Worm (Caenorhabditis elegans) whole organism, dauer: ENCODE measurements around the gene Y55F3BR.10.

ENCODE experiments used
- unc-62 ChIP-seq: sonication (generic microtip); optimal IDR thresholded peaks from 2 replicates; lab custom pipeline; 2017; ENCODE audit warnings: missing biosample characterization, missing genetic modification reagents, missing genetic modification characterization

Y55F3BR.10 gene

DNA sequence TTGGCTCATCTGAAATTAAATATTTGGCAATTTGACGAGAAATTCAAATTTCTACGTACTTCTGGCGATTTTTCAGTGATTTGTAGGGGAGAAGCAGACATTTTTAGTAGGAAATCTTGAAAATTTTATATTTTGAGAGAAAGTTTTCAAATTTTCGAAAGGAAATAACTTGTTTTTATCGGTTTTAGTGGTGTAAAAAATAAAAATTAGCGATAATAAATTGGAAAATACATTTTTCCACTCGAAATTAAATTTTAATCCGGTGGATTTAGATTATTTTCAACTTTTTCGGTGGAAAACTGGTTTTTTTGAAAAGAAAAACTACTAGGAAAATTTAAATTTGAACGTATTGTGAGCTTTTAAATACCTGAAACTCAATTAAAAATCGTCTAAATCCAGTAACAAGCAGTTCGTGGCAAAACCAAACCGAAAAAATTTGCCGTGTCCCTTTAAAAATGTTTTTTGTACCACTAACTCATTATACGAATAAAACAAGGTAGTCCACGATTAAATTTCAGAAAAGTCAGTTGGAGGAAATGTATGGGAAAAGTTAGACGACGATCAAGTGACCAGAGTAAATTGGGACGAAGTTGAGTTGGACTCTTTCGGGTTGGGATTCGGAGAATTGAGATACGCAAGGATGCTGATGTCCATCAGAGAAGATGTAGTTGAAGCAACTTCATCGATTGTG is at the start of gene Y55F3BR.10, which contains the start of gene madf-1:
TSS of gene Y55F3BR.10 (plus strand) at position 641 of the 691 bp plus-strand sequence.
TSS of gene madf-1 (minus strand) at position 101 of the 691 bp plus-strand sequence.
- no peak for TF ChIP-seq unc-62 (GFP tag; lab: Kevin White, UChicago)

DNA sequence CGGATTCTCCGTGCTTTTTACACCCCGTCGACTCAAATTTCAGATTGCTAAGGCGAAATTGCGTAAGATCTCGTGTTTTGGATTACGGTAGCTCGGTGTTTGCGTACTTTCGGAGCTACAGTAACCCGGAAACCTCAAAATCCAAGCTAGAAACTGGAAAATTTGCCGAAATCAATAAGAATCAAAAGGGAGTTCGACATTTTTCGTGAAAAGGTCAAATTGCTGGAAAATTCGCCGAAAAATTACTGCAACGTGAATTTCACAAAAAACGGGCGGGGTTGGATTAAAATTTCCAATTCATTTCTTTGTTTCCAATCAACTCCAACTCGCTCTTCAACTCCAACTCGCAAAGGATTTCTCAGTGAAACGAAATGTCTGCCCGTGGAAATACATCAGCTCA is 44.5 kb upstream of the Y55F3BR.10 start, which contains the start of gene F56B3.6:
TSS of gene F56B3.6 (plus strand) at position 301 of the 400 bp plus-strand sequence.
- TF ChIP-seq unc-62 (GFP tag; lab: Kevin White, UChicago) = no peak

DNA sequence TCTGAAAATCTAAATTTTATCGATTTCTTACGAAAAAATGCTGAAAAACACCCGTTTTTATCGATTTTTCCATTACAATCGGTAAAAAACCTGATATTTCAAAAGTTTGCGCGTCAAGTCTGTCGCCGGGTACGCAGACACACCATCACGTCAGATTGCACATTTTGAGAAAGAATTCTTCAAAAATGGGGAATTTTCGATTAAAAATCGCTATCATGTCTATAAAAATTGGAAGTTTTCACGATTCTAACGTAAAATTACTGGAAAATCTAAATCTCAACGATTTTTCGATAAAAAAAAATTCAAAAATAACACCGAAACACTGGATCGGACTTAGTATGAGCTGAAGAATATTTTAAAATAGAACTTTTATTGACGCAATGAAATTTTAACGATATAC is 38.0 kb upstream of the Y55F3BR.10 start, which contains the start of gene F56B3.4:
TSS of gene F56B3.4 (minus strand) at position 1 of the 400 bp plus-strand sequence.
- TF ChIP-seq unc-62 (GFP tag; lab: Kevin White, UChicago) = no peak

DNA sequence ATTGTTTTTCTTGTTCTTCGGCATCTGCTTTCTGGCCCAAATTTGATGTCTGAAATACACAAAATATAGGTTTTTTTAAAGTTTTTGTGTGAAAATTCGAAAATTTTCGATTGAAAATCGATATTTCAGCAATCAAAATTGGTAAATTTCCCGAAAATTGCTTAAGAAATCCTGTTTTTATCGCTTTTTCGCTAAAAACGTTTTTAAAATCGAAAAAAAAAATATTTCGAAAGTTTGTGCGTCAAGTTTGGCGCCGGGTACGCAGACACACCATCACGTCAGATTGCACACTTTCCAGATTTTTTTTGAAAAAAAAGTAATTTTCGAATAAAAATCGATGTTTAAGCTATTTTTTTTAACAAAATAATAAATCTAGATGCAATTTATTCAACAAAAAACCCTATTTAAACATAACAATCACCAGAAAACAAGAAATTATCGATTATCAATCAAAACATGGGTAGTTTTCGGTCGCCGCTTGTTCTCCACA is 36.8 kb upstream of the Y55F3BR.10 start, which contains the start of gene skr-18:
TSS of gene skr-18 (minus strand) at position 51 of the 490 bp plus-strand sequence.
- no peak for TF ChIP-seq unc-62 (GFP tag; lab: Kevin White, UChicago)

DNA sequence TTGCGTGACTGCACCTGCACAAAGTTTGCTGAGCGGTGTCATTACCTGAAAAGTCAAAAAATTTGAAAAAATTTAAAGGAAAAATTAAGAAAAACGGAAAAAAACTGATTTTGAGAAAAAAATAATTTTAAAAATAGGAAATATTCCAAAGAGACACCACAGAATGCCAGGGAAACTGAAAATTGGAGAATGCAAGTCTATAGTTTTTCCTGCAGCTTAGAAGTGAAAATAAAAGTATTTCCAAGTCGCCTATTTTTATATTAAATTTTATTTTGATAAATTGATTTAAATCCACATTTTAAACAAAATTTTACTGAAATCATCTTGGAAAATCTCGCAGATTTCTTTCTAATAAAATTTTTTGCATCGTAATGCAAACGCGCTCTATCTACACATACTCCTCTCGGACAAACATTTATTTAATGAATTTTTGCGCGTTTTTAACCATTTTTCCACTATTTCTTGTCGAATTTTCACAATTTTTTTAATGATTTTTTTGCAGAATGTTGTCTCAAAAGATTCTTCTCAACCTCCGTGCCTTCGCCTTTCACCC is 35.6 kb upstream of the Y55F3BR.10 start, which contains the start of the genes F56B3.11 and ech-5:
TSS of gene F56B3.11 (minus strand) at position 51 of the 553 bp plus-strand sequence.
TSS of gene ech-5 (plus strand) at position 503 of the 553 bp plus-strand sequence.
- TF ChIP-seq unc-62 (GFP tag; lab: Kevin White, UChicago) = no peak

DNA sequence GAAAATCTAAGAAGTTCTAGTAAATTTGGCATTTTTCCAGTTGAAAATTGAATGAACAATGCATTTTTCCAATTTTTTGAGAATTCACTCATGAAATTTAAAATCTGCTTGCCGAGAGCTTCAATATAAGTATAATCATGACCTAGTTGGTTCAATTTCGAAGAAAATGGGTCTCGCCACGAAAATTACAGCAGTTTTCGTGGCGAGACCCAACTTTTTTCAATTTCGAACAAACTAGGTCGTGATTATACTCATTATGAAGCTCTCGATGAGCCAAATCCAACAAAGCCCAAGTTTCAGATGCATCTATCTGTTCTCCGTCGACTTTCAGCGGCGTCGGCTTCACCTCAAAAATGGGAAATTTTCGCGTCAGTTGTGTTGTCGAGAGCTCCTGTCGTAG is 31.7 kb upstream of the Y55F3BR.10 start, which contains the start of gene mrpl-46:
TSS of gene mrpl-46 (plus strand) at position 301 of the 400 bp plus-strand sequence.
- TF ChIP-seq unc-62 (GFP tag; lab: Kevin White, UChicago) = no peak

DNA sequence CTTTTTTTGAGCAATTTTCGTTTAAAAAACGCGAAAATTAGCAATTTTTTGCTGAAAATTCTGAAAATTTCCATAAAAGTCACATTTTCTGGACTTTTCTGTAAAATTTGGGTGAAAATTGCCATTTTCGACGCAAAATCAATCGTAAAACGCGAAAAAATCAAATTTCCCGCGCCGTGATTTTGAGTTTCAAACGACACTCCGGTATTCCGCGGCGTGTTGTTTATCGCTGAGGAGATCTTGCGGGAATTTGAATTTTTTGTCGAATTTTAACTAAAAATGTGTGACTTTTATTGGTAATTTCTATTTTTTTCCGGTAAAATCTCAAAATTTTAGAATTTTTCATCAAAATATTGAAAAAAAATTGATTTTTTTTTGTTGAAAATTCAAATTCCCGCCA is 31.1 kb upstream of the Y55F3BR.10 start:
- no peak for TF ChIP-seq unc-62 (GFP tag; lab: Kevin White, UChicago)

DNA sequence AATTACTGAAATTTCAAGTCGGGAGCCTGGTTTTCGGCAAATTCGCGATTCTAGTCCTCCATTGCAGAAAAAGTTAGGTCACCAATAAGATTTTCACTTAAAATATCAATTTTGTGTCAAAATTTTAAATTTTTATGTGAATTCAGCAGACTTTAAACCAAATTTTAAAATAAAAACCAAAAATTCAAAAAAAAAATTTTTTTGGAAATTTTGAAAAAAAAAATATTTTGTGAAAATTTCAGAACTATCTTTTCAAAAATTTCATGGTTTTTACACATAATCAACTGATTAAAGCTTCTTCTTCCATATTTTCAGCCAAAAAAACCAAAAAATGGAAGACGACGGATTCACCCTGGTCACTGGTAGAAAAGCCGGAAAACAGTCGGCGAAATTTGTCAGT is 27.4 kb upstream of the Y55F3BR.10 start, which contains the start of gene Y55F3BL.4:
TSS of gene Y55F3BL.4 (plus strand) at position 301 of the 400 bp plus-strand sequence.
- no peak for TF ChIP-seq unc-62 (GFP tag; lab: Kevin White, UChicago)

DNA sequence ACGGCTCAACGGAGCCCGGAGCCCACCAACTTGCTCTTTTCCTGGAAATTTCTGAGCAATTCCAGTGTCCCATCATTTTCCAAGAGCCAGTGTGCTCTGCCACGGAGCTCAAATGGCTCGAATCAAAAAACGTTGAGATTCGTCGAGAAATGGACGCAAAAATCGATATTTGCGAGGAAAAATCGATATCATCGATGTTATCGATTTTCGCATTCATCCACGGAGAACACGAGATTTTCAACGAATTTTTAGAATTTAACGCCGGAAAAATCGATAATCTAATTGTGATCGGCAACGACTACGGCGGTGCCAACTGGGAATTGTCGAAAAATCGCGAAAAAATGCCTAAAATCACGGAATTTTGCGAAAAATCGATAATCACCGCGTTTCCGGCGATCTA is 26.5 kb upstream of the Y55F3BR.10 start:
- no peak for TF ChIP-seq unc-62 (GFP tag; lab: Kevin White, UChicago)

DNA sequence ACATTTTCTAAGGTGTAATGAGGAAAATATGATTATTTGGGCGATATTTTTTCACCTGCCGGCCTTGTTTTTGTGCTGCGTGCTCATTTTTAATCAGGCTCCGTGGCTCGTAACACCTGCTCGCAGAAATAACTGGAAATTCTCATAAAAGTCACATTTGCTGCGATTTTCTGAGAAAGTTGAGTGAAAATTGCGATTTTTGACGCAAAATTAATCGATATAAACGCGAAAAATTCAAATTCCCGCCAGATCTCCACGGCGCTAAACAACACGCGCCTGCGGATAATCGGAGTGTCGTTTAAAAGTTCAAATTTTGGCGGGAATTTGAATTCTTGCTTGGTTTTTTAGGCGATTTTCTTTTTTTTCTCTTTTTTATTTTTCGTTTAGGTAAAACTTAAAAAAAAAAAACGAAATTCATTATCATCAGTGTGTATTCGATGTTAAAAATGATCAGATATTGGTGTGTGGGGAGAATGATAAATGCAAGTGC is 25.2 kb upstream of the Y55F3BR.10 start, which contains the start of gene Y55F3BL.6:
TSS of gene Y55F3BL.6 (minus strand) at position 51 of the 490 bp plus-strand sequence.
- TF ChIP-seq unc-62 (GFP tag; lab: Kevin White, UChicago) = no peak

DNA sequence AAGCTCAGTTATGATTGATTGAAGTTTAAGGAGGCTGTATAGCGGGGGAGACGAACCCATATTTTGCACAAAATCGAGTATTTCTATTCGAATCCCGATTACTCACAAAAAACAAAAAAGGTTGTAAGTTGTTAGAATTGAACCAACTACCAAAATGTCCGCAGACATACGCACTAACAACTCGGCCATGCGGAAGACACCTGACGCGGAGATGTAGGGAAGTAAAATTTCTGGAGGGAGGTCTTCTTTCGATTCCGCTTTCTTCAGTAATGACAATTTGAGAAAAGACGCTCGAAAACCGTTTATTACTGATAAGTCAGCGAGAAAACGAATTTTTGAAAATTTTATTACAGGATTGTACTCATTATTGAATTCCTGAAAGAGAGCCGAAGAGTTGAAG is 14.4 kb upstream of the Y55F3BR.10 start:
- TF ChIP-seq unc-62 (GFP tag; lab: Kevin White, UChicago) = no peak

DNA sequence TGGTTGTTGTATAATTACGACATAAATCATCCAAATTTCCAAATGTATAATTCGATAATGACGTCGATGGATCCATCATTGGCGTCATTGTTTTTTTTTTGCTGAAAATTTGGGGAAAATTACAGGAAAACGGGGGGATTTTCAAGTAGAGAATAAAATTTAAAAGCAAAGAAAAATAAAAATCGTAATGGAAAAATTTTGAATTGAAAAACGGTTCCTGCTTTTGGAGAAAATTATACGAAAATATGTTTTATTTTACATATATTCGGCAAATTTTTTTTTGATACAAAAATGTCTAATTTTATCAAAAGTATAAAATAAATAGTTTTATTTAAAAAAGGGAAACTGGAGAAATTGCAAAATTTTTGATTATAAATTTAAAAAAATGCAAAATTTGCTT is 7.4 kb upstream of the Y55F3BR.10 start, which contains the start of gene zipt-15:
TSS of gene zipt-15 (minus strand) at position 101 of the 400 bp plus-strand sequence.
- TF ChIP-seq unc-62 (GFP tag; lab: Kevin White, UChicago) = no peak

DNA sequence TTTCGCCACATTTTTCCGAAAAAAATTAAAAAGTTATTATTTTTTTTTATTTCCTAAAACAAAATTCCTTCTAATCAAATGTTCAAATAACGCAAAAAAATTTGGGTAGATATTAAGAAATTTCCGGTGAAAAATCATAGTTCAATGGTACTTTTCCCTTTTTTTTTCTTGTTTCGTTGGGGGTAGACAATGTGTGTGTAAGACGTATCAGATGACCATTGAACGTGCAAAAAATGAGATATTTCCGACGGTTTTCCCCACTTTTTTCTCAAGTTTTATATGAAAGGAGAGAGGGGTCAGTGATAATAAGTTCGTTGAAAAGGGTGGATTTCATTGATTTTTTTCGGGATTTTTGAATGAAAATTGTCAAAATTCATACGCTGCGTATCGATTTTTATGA is 6.1 kb upstream of the Y55F3BR.10 start:
- TF ChIP-seq unc-62 (GFP tag; lab: Kevin White, UChicago) = no peak

DNA sequence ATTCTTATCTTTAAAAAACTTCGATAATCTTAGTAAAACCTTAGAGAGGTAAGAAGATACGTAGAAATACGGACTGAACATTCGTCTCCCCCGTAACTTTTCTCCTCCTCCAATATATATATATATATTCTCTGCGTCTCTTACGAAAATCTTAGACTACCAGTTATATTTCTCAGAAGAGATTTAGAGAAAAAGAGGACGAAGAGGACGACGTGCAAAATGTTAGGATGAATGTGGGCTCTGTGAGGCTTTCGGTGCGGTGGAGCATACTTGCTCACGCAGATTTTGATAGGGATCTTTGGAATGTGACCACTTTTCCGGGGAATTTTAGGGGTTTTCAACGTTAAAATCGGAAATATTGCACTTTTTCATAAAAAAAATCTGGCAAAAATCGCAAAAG is 3.8 kb upstream of the Y55F3BR.10 start:
- TF ChIP-seq unc-62 (GFP tag; lab: Kevin White, UChicago) = no peak

DNA sequence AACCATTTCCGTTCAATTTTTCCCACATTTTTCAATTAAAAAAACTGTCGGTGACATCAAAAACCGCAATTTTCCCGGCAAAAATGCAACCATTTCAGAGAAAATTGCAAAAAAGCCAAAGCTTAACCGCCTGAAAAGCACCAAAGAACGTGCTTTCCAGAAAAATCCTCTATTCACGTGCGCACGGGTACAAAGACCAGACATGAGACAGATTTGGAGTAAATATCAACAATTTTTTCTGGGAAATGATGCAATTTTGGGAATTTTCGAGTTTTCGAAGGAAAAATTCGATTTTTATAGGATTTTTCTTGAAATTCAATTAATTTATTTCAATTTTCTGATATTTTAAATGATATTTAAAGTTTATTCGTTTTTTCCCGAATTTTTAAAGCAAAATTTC is 3.1 kb upstream of the Y55F3BR.10 start:
- no peak for TF ChIP-seq unc-62 (GFP tag; lab: Kevin White, UChicago)

DNA sequence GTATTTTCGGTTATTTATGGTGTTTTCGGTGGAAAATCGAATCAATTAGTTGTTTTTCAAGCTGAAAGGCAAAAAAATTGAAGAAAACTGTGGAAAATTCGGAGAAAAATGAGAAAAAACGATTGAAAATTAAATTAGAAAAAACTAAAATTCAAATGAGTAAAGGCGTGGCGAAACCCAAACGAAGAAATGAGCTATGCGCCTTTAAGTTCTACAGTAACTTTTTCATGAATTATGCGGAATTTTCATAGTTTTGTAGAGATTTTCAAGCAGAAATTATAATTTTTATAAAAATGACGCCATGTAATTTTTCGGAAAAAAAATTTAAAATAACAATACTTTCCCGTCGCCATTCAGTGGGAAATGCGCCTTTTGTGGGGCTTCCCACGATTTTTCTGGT is 2.5 kb upstream of the Y55F3BR.10 start:
- no peak for TF ChIP-seq unc-62 (GFP tag; lab: Kevin White, UChicago)
